Worm (Caenorhabditis elegans): Measurements from ENCODE around the gene T13F2.6.

- TF ChIP-seq hpl-2 (GFP tag; optimal IDR thresholded peaks at IDR 0.05) (no peak), ama-1 (optimal IDR thresholded peaks at IDR 0.05) (no peak), ceh-90 (tag; optimal IDR thresholded peaks at IDR 0.05) (no peak), nhr-76 (tag; optimal IDR thresholded peaks at IDR 0.05) (no peak), efl-1 (optimal IDR thresholded peaks at IDR 0.05) (no peak), efl-1 (GFP tag; optimal IDR thresholded peaks at IDR 0.05 in 1 of 2) (no peak), nhr-71 (tag; optimal IDR thresholded peaks at IDR 0.05) (no peak), unc-86 (tag; optimal IDR thresholded peaks at IDR 0.05) (no peak), lin-39 (tag; optimal IDR thresholded peaks at IDR 0.05) (no peak), lin-13 (GFP tag; optimal IDR thresholded peaks at IDR 0.05) (no peak), elt-3 (tag; optimal IDR thresholded peaks at IDR 0.05) (no peak)
Measured at ce11 chrIV:9748342-9748741, 29.8 kb upstream of the T13F2.6 start, which contains the start of gene C28D4.8.
